Fruit fly (Drosophila melanogaster): ENCODE data around the gene CG5861.

Gene CG5861

DNA sequence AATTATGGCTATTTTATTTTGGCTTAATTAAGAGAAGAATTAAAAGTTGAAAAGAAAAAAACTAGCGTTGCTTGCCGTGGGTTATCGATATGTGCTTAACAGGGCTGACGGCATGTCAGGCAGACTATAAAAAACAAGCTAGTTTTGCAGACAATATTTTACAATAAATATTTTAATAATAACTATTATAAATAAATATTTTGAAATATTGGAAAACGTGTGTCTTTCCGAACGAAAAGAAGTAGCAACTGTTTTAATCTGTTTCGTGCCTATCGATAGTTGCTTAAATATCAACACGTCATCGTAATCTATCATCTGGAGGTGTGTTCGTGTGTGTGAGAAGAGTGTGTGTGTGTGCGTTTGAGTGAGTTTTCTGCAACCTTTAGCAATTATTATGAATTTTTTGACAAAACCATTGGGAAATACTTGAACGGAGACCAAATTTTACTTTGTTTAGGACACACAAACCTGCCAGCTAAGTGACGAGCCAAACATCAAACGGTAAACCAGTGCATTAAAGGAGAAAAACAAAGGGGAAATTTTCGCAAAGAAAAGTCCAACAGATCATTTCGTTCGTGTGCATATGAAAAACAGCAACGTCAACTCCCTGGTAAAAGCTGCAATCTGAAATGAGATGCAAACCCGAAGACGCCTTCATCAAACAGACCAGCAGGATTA lies at the start of gene CG5861, which contains the start of gene Syx5:
Gene CG5861 (minus strand): TSS at position 273 of the 678 bp plus-strand sequence.
Gene Syx5 (plus strand): TSS at position 321 of the 678 bp plus-strand sequence.
- peak; percentile 74 for TF ChIP-seq noc (tag; optimal IDR thresholded peaks at IDR 0.05)

DNA sequence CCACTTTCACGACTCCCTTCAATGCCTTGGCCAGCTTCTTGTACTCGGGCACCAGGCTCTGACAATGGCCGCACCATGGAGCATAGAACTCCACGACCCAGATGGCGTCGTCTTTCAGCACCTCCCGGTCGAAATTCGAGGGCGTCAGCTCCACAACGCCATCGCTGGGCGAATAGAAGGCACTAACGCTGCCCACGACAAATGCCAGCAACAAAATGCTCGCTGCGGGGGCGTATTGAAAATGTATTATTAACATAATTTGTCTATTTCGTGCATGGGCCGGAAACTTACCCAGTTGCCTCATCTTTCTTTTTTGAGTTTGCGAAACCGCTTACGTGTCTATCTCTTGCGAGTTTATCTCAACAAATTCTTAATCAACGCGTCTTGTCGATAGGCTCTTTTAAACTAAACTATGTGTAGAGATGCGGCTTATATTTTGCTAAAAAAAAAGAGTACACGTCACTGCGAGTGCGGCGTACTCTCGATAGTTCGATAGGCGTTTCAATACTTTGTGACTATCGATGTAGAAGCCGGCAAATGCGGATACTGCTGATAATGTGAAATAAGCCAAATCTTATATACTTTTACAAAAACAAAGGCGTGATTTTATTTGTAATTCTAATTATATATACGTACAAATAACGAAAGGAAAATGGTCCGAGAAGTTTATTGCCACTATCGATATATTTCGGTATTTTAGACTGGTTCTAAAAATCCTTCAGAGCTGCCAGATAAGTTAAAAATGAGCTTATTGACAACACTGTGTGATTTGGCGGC lies 49.3 kb upstream of the CG5861 start, which contains the start of gene CaBP1:
Gene CaBP1 (minus strand): TSS at position 487 of the 777 bp plus-strand sequence.
- TF ChIP-seq noc (tag; optimal IDR thresholded peaks at IDR 0.05) = no peak

DNA sequence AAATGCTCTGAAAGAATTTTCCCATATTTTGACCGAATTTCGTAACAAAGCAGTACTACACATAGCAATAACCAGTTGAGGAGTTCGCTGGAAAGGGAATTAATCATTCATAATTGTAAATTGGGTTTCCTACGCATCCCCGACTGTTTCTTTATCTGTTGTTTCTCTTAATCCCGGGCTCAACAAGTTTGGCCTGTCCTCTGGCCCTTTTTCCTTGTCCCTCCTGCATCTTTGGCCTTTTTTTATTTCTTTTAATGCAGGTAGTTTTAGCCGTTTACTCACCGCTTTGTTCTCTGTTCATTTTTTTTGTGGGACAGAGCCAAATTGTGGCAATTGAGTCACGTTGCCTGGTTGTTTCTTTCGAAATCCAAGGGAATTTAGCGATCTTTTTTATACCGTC lies 46.7 kb upstream of the CG5861 start:
- no peak for TF ChIP-seq noc (tag; optimal IDR thresholded peaks at IDR 0.05)

DNA sequence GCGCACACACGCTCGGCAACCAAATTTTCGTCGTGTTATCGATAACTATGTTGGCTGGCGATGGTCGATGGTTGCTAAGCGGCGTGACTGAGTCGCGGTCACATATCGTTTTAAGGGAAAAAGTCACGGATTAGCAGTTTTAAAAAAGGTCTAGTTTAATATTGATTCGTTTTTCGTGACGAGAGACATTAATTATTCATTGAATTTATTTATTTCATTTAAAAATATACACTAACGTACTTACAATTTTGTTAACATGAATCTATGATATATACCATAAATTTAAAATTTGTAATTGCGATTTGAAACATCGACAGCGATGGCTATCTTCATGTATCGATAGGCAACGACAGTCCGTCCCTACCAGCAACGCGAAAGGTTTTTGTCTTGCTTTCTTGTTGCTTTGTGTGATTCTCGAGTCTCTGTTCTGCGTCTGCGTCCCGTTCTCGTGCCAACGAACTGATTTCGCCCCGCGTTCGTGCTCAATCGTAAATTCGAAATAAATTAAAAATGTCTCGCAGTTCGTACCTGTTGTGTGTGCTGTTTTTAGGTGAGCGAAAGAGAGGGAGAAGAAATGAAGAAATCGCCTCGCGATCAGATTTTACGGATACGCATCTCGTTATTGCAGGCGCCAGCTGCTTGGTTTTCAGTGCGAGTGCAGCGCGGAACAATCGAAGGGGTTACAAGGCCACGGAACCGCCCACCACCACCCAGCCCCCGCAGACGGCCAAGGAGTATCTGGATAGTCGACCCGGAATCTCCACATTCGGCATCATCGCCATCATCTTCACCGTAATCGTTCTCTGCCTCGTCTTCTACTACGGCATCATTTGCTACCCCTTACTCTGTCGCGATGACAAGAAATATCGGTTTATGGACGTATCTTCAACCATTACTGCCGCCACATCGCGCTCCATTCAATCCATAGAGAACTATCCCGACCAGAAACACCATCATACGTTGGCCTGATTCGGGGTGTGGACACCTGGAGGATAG lies 45.8 kb upstream of the CG5861 start, which contains the start of the genes Hyls1, chif and CG4455:
Gene Hyls1 (minus strand): TSS at position 44 of the 996 bp plus-strand sequence.
Gene chif (minus strand): TSS at position 44 of the 996 bp plus-strand sequence.
Gene CG4455 (plus strand): TSS at position 350 of the 996 bp plus-strand sequence.
- TF ChIP-seq noc (tag; optimal IDR thresholded peaks at IDR 0.05) = peak; percentile 57

DNA sequence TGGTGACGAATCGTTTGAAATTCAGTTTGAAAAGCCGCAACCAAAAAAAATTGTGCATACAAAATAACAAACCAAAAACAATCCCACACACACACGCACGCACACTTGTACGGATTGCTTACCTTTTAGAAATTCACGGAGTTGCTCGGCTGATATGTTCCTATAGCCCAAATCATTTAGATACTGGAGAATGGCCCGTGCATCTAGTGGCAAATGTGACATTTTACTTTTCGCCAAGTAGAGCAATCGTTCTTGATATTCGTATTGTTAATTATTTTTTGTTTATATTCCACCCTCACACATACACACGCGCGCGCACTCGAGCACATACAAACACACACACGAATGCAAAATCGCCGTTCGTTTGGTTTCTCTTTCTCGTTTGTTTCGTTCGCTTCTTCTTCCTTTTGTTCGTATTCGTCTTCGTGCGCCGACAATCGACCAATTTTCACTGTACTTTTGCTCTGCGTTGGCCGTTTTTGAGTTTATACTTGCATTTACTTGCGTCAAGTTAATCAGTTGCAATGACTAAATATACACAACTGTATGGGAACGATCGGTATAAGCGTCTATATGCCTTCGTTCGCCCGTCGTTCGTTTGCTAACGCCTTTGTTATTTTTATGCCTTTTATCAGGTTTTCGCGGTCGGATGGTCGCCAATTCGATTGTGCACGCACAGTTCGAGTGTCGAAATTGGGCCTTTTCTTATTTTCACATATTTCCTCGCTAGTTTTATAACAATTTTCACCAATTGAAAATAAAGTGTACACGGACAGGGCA lies 44.9 kb upstream of the CG5861 start:
- TF ChIP-seq noc (tag; optimal IDR thresholded peaks at IDR 0.05) = no peak

DNA sequence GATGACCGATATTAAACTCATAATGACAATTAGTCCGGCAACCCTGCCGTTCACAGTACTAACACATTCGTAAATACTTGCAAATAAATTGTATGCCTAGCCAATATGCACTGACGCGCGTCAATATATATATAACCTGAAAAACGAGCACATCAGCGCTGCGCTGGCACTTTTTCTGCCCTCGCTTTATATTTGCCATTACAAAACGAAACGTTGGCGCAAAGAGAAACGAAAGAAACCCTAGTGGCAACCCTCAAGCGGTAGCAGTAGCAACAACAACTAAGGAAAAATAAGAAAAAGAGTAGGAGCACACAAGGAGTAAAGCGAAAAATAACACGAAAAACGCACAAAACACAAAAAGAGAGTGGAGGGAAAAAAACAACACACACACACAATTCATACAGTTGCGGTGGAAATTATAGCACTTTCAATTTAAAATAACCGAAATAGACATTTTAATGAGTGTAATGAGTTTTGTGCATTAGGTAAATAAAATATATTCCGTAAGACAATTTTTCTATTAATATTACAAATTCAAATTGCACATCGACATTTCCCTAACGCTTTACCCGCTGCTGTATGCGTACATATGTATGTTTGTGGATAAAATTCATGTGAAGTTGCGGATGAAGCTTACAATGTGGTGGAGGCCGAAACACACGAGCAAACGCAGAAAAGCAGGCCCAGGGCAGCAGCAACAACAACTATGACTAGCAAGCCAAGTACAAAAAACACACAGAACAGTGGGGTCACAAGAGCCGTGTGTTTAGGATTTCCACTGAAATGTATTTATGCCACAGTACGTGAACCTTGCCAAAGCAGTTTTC lies 43.9 kb upstream of the CG5861 start:
- TF ChIP-seq noc (tag; optimal IDR thresholded peaks at IDR 0.05) = peak; percentile 99

DNA sequence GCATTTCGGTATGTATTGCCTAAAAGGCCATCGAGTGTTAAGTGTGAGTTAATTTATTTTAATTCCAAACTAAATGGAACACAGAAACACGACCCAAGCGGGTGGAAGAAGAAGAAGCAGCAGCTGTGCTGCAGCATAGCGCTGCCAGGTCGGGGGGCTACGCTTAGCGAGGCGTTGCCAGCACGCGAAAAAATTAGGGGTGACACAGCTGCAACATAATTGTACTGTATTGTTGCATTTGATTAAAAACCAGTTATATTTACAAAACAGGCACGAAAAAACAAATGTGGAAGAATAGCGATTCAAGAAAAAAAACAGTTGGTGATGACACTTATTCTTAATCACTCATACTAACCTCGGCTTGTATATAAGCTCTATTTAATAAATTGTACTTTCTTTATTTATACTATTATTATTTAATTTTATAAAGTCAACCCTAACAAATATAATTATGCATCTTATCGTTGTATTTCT lies 43.1 kb upstream of the CG5861 start:
- TF ChIP-seq noc (tag; optimal IDR thresholded peaks at IDR 0.05) = no peak

DNA sequence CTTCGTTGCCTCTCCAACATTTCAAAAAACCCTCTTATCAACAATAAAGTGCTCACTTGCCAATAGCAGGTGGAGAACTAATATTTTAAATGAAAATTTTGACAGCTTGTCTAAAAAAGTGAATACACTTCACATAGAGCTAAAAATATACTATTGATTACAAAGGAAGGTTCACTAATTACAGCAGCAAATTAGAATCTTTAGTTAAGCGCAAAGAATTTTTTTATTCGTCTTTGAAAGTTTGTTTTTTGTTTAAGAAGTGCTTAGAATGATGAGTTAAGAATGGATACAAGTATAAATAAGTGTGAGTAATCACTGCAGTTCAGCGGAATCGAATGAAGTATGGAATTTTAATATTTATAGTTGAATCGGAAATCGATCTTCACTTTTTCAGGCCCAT lies 35.1 kb upstream of the CG5861 start, which contains the start of gene CG44405:
Gene CG44405 (minus strand): TSS at position 101 of the 400 bp plus-strand sequence.
- TF ChIP-seq noc (tag; optimal IDR thresholded peaks at IDR 0.05) = no peak

DNA sequence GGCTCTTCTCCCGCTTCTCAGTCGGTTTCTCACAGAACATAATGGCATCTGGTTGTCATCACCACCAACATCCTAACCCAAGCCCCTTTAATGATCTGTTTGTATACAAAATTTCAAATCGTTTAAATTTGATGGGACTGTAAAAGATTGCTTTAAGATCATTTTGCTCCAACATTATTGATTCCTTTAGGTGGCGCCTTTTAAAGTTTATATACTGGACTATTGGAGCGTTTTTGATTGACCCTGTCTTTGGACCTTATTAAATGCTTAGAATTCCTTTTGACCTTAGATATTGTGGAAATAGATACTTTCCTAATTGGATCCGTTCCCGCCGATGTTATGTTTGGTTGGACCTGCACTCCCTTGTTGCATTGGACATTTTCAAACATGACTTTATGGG lies 33.2 kb upstream of the CG5861 start, which contains the start of gene CG42266:
Gene CG42266 (minus strand): TSS at position 101 of the 400 bp plus-strand sequence.
- no peak for TF ChIP-seq noc (tag; optimal IDR thresholded peaks at IDR 0.05)

DNA sequence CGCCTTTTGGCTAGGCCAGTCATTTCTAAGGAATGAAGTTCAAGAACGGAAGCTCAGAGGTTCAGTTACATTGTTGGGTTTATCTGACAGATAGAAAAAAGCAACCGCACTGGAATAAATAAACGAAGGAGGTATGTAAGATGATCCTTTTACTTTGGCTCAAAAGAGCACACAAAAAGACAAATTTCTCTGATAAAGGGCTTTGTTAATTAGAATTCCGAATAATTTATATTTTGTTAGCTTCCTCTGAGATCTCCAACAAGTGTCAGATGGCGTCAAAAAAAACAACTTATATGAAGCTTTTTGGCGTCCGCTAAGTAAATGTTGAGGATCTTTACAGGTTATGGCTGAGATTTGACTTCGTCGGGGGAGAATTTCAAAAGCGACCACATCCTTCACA lies 30.7 kb upstream of the CG5861 start, which contains the start of gene CG31817:
Gene CG31817 (minus strand): TSS at position 101 of the 400 bp plus-strand sequence.
- no peak for TF ChIP-seq noc (tag; optimal IDR thresholded peaks at IDR 0.05)

DNA sequence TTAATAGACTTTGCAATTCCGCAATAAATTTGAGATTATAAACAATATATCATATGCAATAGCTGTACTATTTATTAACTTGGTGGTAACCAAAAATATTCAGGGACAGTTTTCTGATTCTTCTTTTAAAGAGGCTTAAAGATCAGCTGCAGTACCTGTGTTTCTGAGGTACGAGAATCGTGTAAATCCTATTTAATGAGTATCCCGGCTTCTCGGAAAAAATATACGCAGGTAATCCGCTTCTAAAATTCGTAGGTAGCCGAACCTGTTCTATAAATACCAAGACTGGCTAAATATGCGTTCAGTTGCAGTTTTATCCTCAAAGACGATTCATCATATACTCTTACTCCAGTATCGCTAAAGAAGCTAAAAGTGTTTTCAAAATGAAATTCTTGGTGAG lies 22.5 kb upstream of the CG5861 start, which contains the start of gene CG4440:
Gene CG4440 (plus strand): TSS at position 301 of the 400 bp plus-strand sequence.
- TF ChIP-seq noc (tag; optimal IDR thresholded peaks at IDR 0.05) = no peak

DNA sequence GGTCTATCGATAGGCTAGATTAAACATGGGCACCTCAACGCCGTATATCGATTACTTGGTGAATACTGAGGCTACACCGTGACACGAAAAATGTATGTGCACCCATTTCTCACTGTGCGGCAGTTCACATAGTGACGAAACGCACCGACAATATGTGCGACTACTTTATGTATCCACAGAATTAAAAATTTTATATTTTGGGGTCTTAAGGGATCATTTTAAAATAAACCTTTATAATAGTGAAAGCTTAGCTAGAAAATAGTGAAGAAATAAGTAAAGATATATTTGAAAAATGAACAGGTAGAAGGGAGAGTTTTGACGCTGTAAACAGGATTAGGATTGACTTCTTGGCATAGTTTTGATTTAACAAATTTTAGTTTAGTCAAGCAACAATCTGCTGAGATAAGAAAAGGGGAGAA lies 22.0 kb upstream of the CG5861 start, which contains the start of gene mRpL4:
Gene mRpL4 (minus strand): TSS at position 31 of the 419 bp plus-strand sequence.
- TF ChIP-seq noc (tag; optimal IDR thresholded peaks at IDR 0.05) = no peak

DNA sequence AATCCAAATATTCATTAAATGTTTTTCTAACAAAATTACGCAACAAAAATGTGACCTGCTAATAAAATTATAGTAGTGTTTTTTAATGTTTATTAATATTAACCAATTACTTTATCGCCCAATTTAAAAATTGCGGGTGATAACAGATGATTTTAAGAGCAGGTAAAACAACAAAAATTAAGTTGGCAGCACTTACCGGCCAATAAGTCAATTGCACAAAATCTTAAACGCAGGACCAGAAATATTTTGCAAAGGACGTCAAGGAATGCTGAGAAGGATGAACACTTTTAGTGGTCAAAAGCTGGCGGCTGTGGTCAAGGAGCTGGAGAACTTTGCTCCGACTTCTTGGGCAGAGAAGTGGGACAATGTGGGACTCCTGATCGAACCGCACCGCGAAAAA lies 19.8 kb upstream of the CG5861 start, which contains the start of gene CG4278:
Gene CG4278 (plus strand): TSS at position 178 of the 400 bp plus-strand sequence.
- TF ChIP-seq noc (tag; optimal IDR thresholded peaks at IDR 0.05) = no peak
